Fruit fly (Drosophila melanogaster) whole organism, prepupa: ENCODE measurements around the gene CG7601.

Experiments
- CG11902 ChIP-seq: fragments of 200-800 bp; sonication (Bioruptor generic); optimal IDR thresholded peaks from 3 replicates; lab custom pipeline; 2016; ENCODE audit warnings: missing biosample characterization, missing genetic modification characterization
- CG3032 ChIP-seq: fragments of 200-800 bp; optimal IDR thresholded peaks from 2 replicates; lab custom pipeline; 2019; ENCODE audit warnings: missing biosample characterization, mild to moderate bottlenecking, missing genetic modification characterization, moderate library complexity
- CG32006 ChIP-seq: fragments of 200-800 bp; sonication (Bioruptor generic); optimal IDR thresholded peaks from 3 replicates; lab custom pipeline; 2017; ENCODE audit warnings: missing biosample characterization, mild to moderate bottlenecking, missing genetic modification characterization
- CG34406 ChIP-seq: fragments of 200-800 bp; sonication (Bioruptor generic); optimal IDR thresholded peaks from 3 replicates; lab custom pipeline; 2016; ENCODE audit warnings: missing biosample characterization, missing genetic modification characterization
- Eip93F ChIP-seq: fragments of 200-800 bp; sonication (Bioruptor generic); optimal IDR thresholded peaks from 2 replicates; lab custom pipeline; 2016; ENCODE audit warnings: missing biosample characterization, mild to moderate bottlenecking, missing genetic modification characterization
- Hr39 ChIP-seq: fragments of 200-800 bp; sonication (Bioruptor generic); optimal IDR thresholded peaks from 2 replicates; lab custom pipeline; 2016; ENCODE audit warnings: missing biosample characterization, missing genetic modification characterization
- Met ChIP-seq: fragments of 200-800 bp; sonication (Bioruptor generic); optimal IDR thresholded peaks from 3 replicates; lab custom pipeline; 2016; ENCODE audit warnings: missing biosample characterization, missing genetic modification characterization
- Smox ChIP-seq: fragments of 200-800 bp; sonication (Bioruptor generic); optimal IDR thresholded peaks from 3 replicates; lab custom pipeline; 2016; ENCODE audit warnings: missing biosample characterization, missing genetic modification characterization
- lz ChIP-seq: fragments of 200-800 bp; sonication (Bioruptor generic); optimal IDR thresholded peaks from 3 replicates; lab custom pipeline; 2016; ENCODE audit warnings: missing biosample characterization, missing genetic modification characterization
- spab ChIP-seq: fragments of 200-800 bp; sonication (Bioruptor generic); optimal IDR thresholded peaks from 2 replicates; lab custom pipeline; 2017; ENCODE audit warnings: missing biosample characterization, mild to moderate bottlenecking, missing genetic modification characterization, missing genetic modification reagents
- ss ChIP-seq, 2 experiments: fragments of 200-800 bp; sonication (Bioruptor generic); optimal IDR thresholded peaks; 2 replicates in 1 of 2; 3 replicates in 1 of 2; lab custom pipeline; 2017 to 2018; ENCODE audit warnings: mild to moderate bottlenecking in 2 of 2, missing biosample characterization in 2 of 2, missing genetic modification characterization in 2 of 2, moderate library complexity in 1 of 2

DNA sequence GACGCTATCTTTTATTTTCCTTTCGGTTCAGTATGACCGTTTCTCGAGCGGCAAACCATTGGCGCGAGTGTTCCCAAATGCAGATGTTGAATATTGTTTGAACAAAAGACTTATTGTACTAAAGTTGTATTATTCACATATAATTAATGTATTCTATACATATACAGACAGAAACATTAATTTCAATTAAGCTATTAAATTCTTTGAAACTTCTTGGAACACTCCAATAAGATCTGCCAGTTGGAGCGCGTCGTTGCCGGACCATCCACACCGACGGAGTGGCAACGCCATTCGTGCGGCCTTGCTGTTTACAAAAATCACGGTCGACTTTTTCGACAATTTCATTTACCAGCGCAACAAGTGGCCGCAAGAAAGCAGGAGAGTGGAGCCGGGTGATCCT is 8.5 kb upstream of the CG7601 start, which contains the start of the genes Wdr24 and IntS11:
- peak; percentile 94 for TF ChIP-seq CG34406 (GFP tag; lab: Kevin White, UChicago)
- peak; percentile 98 for TF ChIP-seq CG3032 (tag; lab: Kevin White, UChicago)
- TF ChIP-seq Met, result no peak
- TF ChIP-seq Hr39 (GFP tag; lab: Kevin White, UChicago), result peak; percentile 98
- peak; percentile 99 for TF ChIP-seq CG11902 (GFP tag; lab: Kevin White, UChicago)
- no peak for TF ChIP-seq Smox (GFP tag; lab: Kevin White, UChicago)
- no peak for TF ChIP-seq Eip93F (GFP tag; lab: Kevin White, UChicago)
- TF ChIP-seq lz (GFP tag; lab: Kevin White, UChicago), result peak; percentile 98
- TF ChIP-seq spab, result no peak
- TF ChIP-seq CG32006 (GFP tag; lab: Kevin White, UChicago), result peak; percentile 97
- TF ChIP-seq ss (GFP tag; optimal IDR thresholded peaks at IDR 0.05; lab: Kevin White, UChicago), result peak in 1 of 2 experiments; percentile 88
